Worm (Caenorhabditis elegans): Measurements from ENCODE around the gene ehs-1.

Gene ehs-1

ce11 chrII:5872414-5872813 is 51.9 kb downstream of the ehs-1 start:
- TF ChIP-seq crh-2 (tag; optimal IDR thresholded peaks at IDR 0.05) (no peak), fos-1 (tag; optimal IDR thresholded peaks at IDR 0.05) (peak; percentile 53)

Data from whole organism, L2 larva.